Worm (Caenorhabditis elegans): ENCODE measurements around the gene ttm-1.

Gene ttm-1

ce11 chrIII:12904987-12905541 lies 61.7 kb downstream of the ttm-1 start, which contains the start of gene cox-5A (continued):
- TF ChIP-seq xbp-1 (tag; optimal IDR thresholded peaks at IDR 0.05), result peak; percentile 99
- TF ChIP-seq sptf-1 (tag; optimal IDR thresholded peaks at IDR 0.05), result no peak
- peak; percentile 98 for TF ChIP-seq grh-1 (GFP tag; IDR thresholded peaks at IDR 0.05)
- peak; percentile 99 for TF ChIP-seq mab-9 (GFP tag; IDR thresholded peaks at IDR 0.05)
- TF ChIP-seq ceh-82 (tag; optimal IDR thresholded peaks at IDR 0.05), result peak; percentile 99
- TF ChIP-seq mep-1 (tag; optimal IDR thresholded peaks at IDR 0.05), result peak; percentile 100
- TF ChIP-seq fkh-4 (tag; optimal IDR thresholded peaks at IDR 0.05; ENCODE audit: borderline replicate concordance), result peak; percentile 95
- TF ChIP-seq elt-3 (tag; optimal IDR thresholded peaks at IDR 0.05), result peak in 5 of 6 experiments; percentile 83 to 99 (median 97)
- peak; percentile 99 for TF ChIP-seq unc-130 (tag; optimal IDR thresholded peaks at IDR 0.05)
- TF ChIP-seq snu-23 (GFP tag; optimal IDR thresholded peaks at IDR 0.05), result peak; percentile 100
- TF ChIP-seq nhr-237 (tag; optimal IDR thresholded peaks at IDR 0.05), result peak; percentile 97

DNA sequence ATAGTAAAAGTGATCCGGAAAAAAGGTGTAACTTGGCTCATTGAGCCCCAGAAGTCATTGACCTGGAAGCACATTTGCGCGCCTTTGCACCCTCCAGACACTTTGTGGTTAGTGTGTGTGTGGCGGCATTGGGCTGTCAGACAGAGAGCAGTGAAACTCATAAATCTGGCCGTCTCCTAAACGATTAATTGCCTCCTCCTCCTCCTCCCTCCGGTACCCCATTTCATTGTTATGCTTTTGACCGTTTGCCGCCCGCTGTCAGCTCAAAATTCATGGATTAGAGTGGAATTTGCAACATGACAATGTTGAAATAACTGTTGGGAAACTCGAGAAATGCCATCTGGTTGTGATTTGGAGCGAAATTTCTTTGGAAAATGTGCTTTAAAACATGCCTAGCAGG lies 62.7 kb downstream of the ttm-1 start:
- TF ChIP-seq fkh-4 (tag; optimal IDR thresholded peaks at IDR 0.05; ENCODE audit: borderline replicate concordance) (peak; percentile 35), sup-37 (GFP tag; optimal IDR thresholded peaks at IDR 0.05) (no peak), Y116A8C.19 (tag; optimal IDR thresholded peaks at IDR 0.05; ENCODE audit: borderline replicate concordance) (no peak), lir-3 (tag; optimal IDR thresholded peaks at IDR 0.05; ENCODE audit: poor library complexity) (no peak), ceh-82 (tag; optimal IDR thresholded peaks at IDR 0.05) (no peak), unc-98 (GFP tag; IDR thresholded peaks at IDR 0.05) (no peak), egl-13 (tag; optimal IDR thresholded peaks at IDR 0.05) (no peak), dsc-1 (tag; optimal IDR thresholded peaks at IDR 0.05) (peak; percentile 82), ceh-8 (GFP tag; optimal IDR thresholded peaks at IDR 0.05) (no peak), fkh-8 (tag; optimal IDR thresholded peaks at IDR 0.05) (no peak), irx-1 (tag; optimal IDR thresholded peaks at IDR 0.05) (no peak), efl-1 (optimal IDR thresholded peaks at IDR 0.05) (no peak), efl-1 (GFP tag; optimal IDR thresholded peaks at IDR 0.05 in 1 of 2) (peak in 1 of 2 experiments; percentile 16), unc-30 (tag; optimal IDR thresholded peaks at IDR 0.05) (no peak), ztf-4 (tag; optimal IDR thresholded peaks at IDR 0.05) (no peak), F16B12.6 (tag; optimal IDR thresholded peaks at IDR 0.05) (no peak), lin-39 (tag; optimal IDR thresholded peaks at IDR 0.05) (no peak), nhr-11 (tag; optimal IDR thresholded peaks at IDR 0.05) (no peak), nhr-237 (tag; optimal IDR thresholded peaks at IDR 0.05) (no peak), skn-1 (tag; optimal IDR thresholded peaks at IDR 0.05) (no peak), efl-3 (GFP tag; optimal IDR thresholded peaks at IDR 0.05) (no peak), C16A3.4 (tag; optimal IDR thresholded peaks at IDR 0.05) (no peak), egl-27 (tag; optimal IDR thresholded peaks at IDR 0.05) (no peak), hlh-17 (GFP tag; optimal IDR thresholded peaks at IDR 0.05; ENCODE audit: borderline replicate concordance) (no peak), fos-1 (tag; optimal IDR thresholded peaks at IDR 0.05) (no peak), sox-4 (tag; optimal IDR thresholded peaks at IDR 0.05) (no peak), ces-1 (GFP tag; optimal IDR thresholded peaks at IDR 0.05) (no peak), nhr-19 (GFP tag; conservative IDR thresholded peaks at IDR 0.05) (no peak), lin-14 (GFP tag; optimal IDR thresholded peaks at IDR 0.05) (peak; percentile 0), mep-1 (tag; optimal IDR thresholded peaks at IDR 0.05) (no peak)

All from whole organism, L1 larva.